Worm (Caenorhabditis elegans) whole organism, L4/young adult: Measurements from ENCODE around the gene F08G2.4.

Experiments
- dao-5 ChIP-seq: sonication (generic microtip); optimal IDR thresholded peaks from 2 replicates; lab custom pipeline; 2016; ENCODE audit warnings: missing genotype, missing genetic modification characterization, moderate library complexity, missing compliant biosample characterization
- him-1 ChIP-seq: sonication (generic microtip); optimal IDR thresholded peaks from 2 replicates; lab custom pipeline; 2016; ENCODE audit warnings: missing genotype, missing genetic modification reagents, missing genetic modification characterization, missing compliant biosample characterization

DNA sequence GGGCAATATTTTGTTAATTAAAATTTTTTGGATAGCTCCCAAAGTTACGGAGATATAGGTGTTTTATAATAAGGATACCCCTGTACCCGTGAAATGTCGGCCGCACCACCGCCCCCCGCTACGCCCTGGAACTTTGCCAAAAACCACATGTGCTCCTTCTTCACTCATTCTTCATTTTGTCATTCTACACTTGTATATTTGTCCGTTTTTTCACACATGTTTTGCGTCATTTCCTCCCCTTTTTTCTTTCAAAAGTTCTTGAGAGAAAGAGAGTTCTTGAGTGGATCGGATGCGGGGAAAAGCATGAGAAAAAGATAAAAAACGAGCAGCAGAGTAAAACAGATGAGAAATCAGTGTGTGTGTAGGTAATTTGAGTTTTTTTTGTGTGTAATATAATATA lies 41.6 kb upstream of the F08G2.4 start:
- TF ChIP-seq dao-5 (tag; lab: Kevin White, UChicago) (no peak), him-1 (no peak)
